Fruit fly (Drosophila melanogaster) whole organism, embryonic: ENCODE results near the gene CG7365.
A peak's percentile ranks its signal among the peaks of the same experiment; 100 is the strongest.

Source experiments
- Blimp-1 ChIP-seq: fragments of 200-800 bp; sonication (Bioruptor generic); optimal IDR thresholded peaks from 3 replicates; lab custom pipeline; 2018; ENCODE audit warnings: missing biosample characterization, missing genetic modification characterization, mild to moderate bottlenecking, moderate library complexity, missing genetic modification reagents
- CG1024 ChIP-seq: fragments of 200-800 bp; sonication (Bioruptor generic); IDR thresholded peaks from 2 replicates; pipeline ENCODE4 v1.3.6; 2022; ENCODE audit warnings: missing biosample characterization, missing genetic modification characterization
- CG13624 ChIP-seq: fragments of 200-800 bp; sonication (Bioruptor generic); optimal IDR thresholded peaks from 2 replicates; lab custom pipeline; 2016; ENCODE audit warnings: missing biosample characterization, missing genetic modification characterization
- CG13775 ChIP-seq: fragments of 200-800 bp; sonication (Bioruptor generic); optimal IDR thresholded peaks from 3 replicates; lab custom pipeline; 2017; ENCODE audit warnings: missing biosample characterization, mild to moderate bottlenecking, missing genetic modification characterization
- CG15011 ChIP-seq: fragments of 200-800 bp; sonication (Bioruptor generic); optimal IDR thresholded peaks from 3 replicates; lab custom pipeline; 2018; ENCODE audit warnings: missing biosample characterization, mild to moderate bottlenecking, missing genetic modification characterization
- CG16863 ChIP-seq: fragments of 200-800 bp; sonication (Bioruptor generic); optimal IDR thresholded peaks from 3 replicates; lab custom pipeline; 2016; ENCODE audit warnings: missing biosample characterization, missing genetic modification characterization
- CG18011 ChIP-seq: fragments of 200-800 bp; sonication (Bioruptor generic); optimal IDR thresholded peaks from 2 replicates; lab custom pipeline; 2017; ENCODE audit warnings: missing biosample characterization, missing genetic modification characterization, mild to moderate bottlenecking, moderate library complexity, missing genotype
- CG18262 ChIP-seq: fragments of 200-800 bp; optimal IDR thresholded peaks from 3 replicates; lab custom pipeline; 2019; ENCODE audit warnings: missing biosample characterization, mild to moderate bottlenecking, missing genetic modification characterization, moderate library complexity
- CG2199 ChIP-seq: fragments of 200-800 bp; sonication (Bioruptor generic); IDR thresholded peaks from 3 replicates; pipeline ENCODE4 v1.3.6; 2022; ENCODE audit warnings: missing biosample characterization, missing genetic modification characterization
- CG33557 ChIP-seq: fragments of 200-800 bp; sonication (Bioruptor generic); optimal IDR thresholded peaks from 2 replicates; lab custom pipeline; 2019; ENCODE audit warnings: missing biosample characterization, mild to moderate bottlenecking, missing genetic modification characterization, moderate library complexity
- CG4730 ChIP-seq: fragments of 200-800 bp; sonication (Bioruptor generic); IDR thresholded peaks from 2 replicates; pipeline ENCODE4 v1.3.6; 2022; ENCODE audit warnings: missing biosample characterization, missing genetic modification characterization
- CG9797 ChIP-seq: fragments of 200-800 bp; sonication (Bioruptor generic); optimal IDR thresholded peaks from 3 replicates; lab custom pipeline; 2018; ENCODE audit warnings: missing biosample characterization, mild to moderate bottlenecking, missing genetic modification characterization
- CTCF ChIP-seq: fragments of 200-800 bp; sonication (Bioruptor generic); optimal IDR thresholded peaks from 2 replicates; lab custom pipeline; 2017; ENCODE audit warnings: missing biosample characterization, mild to moderate bottlenecking, missing genetic modification characterization, moderate library complexity
- Deaf1 ChIP-seq: fragments of 200-800 bp; optimal IDR thresholded peaks from 3 replicates; lab custom pipeline; 2019; ENCODE audit warnings: missing biosample characterization, mild to moderate bottlenecking, missing genetic modification characterization, moderate library complexity
- Dll ChIP-seq: fragments of 200-800 bp; sonication (Bioruptor generic); IDR thresholded peaks from 4 replicates; pipeline ENCODE4 v1.3.6; 2022; ENCODE audit warnings: missing biosample characterization, missing genetic modification characterization; ENCODE audit not compliant: partially characterized antibody
- Doc2 ChIP-seq: fragments of 200-800 bp; sonication (Bioruptor generic); IDR thresholded peaks from 2 replicates; pipeline ENCODE4 v1.3.6; 2022; ENCODE audit warnings: missing biosample characterization, missing genetic modification characterization
- Fer1 ChIP-seq: fragments of 200-800 bp; sonication (Bioruptor generic); optimal IDR thresholded peaks from 2 replicates; lab custom pipeline; 2017; ENCODE audit warnings: missing biosample characterization, mild to moderate bottlenecking, missing genetic modification characterization
- GATAe ChIP-seq: fragments of 200-800 bp; sonication (Bioruptor generic); conservative IDR thresholded peaks from 2 replicates; pipeline ENCODE4 v1.3.6; 2022; ENCODE audit warnings: missing biosample characterization, missing genetic modification characterization
- HmgZ ChIP-seq: fragments of 200-800 bp; sonication (Bioruptor generic); optimal IDR thresholded peaks from 2 replicates; lab custom pipeline; 2018; ENCODE audit warnings: missing biosample characterization, mild to moderate bottlenecking, missing genetic modification characterization
- Lim3 ChIP-seq: fragments of 200-800 bp; sonication (Bioruptor generic); IDR thresholded peaks from 2 replicates; pipeline ENCODE4 v1.3.6; 2022; ENCODE audit warnings: missing biosample characterization, missing genetic modification characterization
- MESR4 ChIP-seq: fragments of 200-800 bp; sonication (Bioruptor generic); optimal IDR thresholded peaks from 2 replicates; lab custom pipeline; 2018; ENCODE audit warnings: missing biosample characterization, mild to moderate bottlenecking, missing genetic modification characterization, moderate library complexity
- NfI ChIP-seq: fragments of 200-800 bp; sonication (Bioruptor generic); optimal IDR thresholded peaks from 3 replicates; lab custom pipeline; 2018; ENCODE audit warnings: missing biosample characterization, mild to moderate bottlenecking, missing genetic modification characterization, moderate library complexity
- Side ChIP-seq: fragments of 200-800 bp; sonication (Bioruptor generic); optimal IDR thresholded peaks from 2 replicates; lab custom pipeline; 2016; ENCODE audit warnings: missing biosample characterization, missing genetic modification characterization
- Sry-β ChIP-seq: fragments of 200-800 bp; sonication (Bioruptor generic); optimal IDR thresholded peaks from 2 replicates; lab custom pipeline; 2018; ENCODE audit warnings: missing biosample characterization, mild to moderate bottlenecking, missing genetic modification characterization, moderate library complexity
- ap ChIP-seq: fragments of 200-800 bp; sonication (Bioruptor generic); IDR thresholded peaks from 2 replicates; pipeline ENCODE4 v1.3.6; 2022; ENCODE audit warnings: missing biosample characterization, missing genetic modification characterization
- crol ChIP-seq: fragments of 200-800 bp; sonication (Bioruptor generic); IDR thresholded peaks from 2 replicates; pipeline ENCODE4 v1.3.6; 2022; ENCODE audit warnings: missing biosample characterization, missing genetic modification characterization
- cwo ChIP-seq: fragments of 200-800 bp; sonication (Bioruptor generic); optimal IDR thresholded peaks from 3 replicates; lab custom pipeline; 2017; ENCODE audit warnings: missing biosample characterization, missing genetic modification characterization, mild to moderate bottlenecking, moderate library complexity, missing genetic modification reagents
- ftz-f1 ChIP-seq: fragments of 200-800 bp; sonication (Bioruptor generic); optimal IDR thresholded peaks from 2 replicates; lab custom pipeline; 2016; ENCODE audit warnings: missing biosample characterization, missing genetic modification characterization
- gcm2 ChIP-seq: fragments of 200-800 bp; sonication (Bioruptor generic); optimal IDR thresholded peaks from 2 replicates; lab custom pipeline; 2016; ENCODE audit warnings: missing biosample characterization, missing genetic modification characterization
- ham ChIP-seq: fragments of 200-800 bp; sonication (Bioruptor generic); IDR thresholded peaks from 2 replicates; pipeline ENCODE4 v1.3.6; 2022; ENCODE audit warnings: missing biosample characterization, missing genetic modification characterization
- kni ChIP-seq: fragments of 200-800 bp; sonication (Bioruptor generic); optimal IDR thresholded peaks from 3 replicates; lab custom pipeline; 2017; ENCODE audit warnings: mild to moderate bottlenecking, missing biosample characterization, missing genetic modification reagents, missing genetic modification characterization
- nmo ChIP-seq: fragments of 200-800 bp; sonication (Bioruptor generic); optimal IDR thresholded peaks from 2 replicates; lab custom pipeline; 2018; ENCODE audit warnings: missing biosample characterization, mild to moderate bottlenecking, missing genetic modification characterization, moderate library complexity
- p53 ChIP-seq: fragments of 200-800 bp; sonication (Bioruptor generic); optimal IDR thresholded peaks from 2 replicates; lab custom pipeline; 2016; ENCODE audit warnings: missing biosample characterization, missing genetic modification characterization
- ro ChIP-seq: fragments of 200-800 bp; sonication (Bioruptor generic); IDR thresholded peaks from 2 replicates; pipeline ENCODE4 v1.3.6; 2022; ENCODE audit warnings: missing biosample characterization, missing genetic modification characterization
- sens ChIP-seq: fragments of 200-800 bp; sonication (Bioruptor generic); peaks from one replicate; lab custom pipeline; 2016; ENCODE audit warnings: missing biosample characterization, missing genetic modification characterization
- sens-2 ChIP-seq: fragments of 200-800 bp; sonication (Bioruptor generic); IDR thresholded peaks from 2 replicates; pipeline ENCODE4 v1.3.6; 2022; ENCODE audit warnings: missing biosample characterization, missing genetic modification characterization
- sr ChIP-seq: fragments of 200-800 bp; sonication (Bioruptor generic); IDR thresholded peaks from 3 replicates; pipeline ENCODE4 v1.3.6; 2022; ENCODE audit warnings: missing biosample characterization, missing genetic modification characterization
- tll ChIP-seq, 2 experiments: fragments of 200-800 bp in 1 of 2; fragments of >200 bp in 1 of 2; sonication (Bioruptor generic) in 1 of 2; optimal IDR thresholded peaks; 2 replicates each; lab custom pipeline; 2017 to 2019; ENCODE audit warnings: missing biosample characterization in 2 of 2, missing genetic modification characterization in 2 of 2, mild to moderate bottlenecking in 1 of 2, moderate library complexity in 1 of 2
- tna ChIP-seq: fragments of 200-800 bp; sonication (Bioruptor generic); IDR thresholded peaks from 2 replicates; pipeline ENCODE4 v1.3.6; 2022; ENCODE audit warnings: missing biosample characterization, missing genetic modification characterization; ENCODE audit not compliant: partially characterized antibody
- vnd ChIP-seq: fragments of 200-800 bp; sonication (Bioruptor generic); IDR thresholded peaks from 3 replicates; pipeline ENCODE4 v1.3.6; 2022; ENCODE audit warnings: missing biosample characterization, missing genetic modification characterization; ENCODE audit not compliant: partially characterized antibody
- wdn ChIP-seq: fragments of 200-800 bp; sonication (Bioruptor generic); IDR thresholded peaks from 2 replicates; pipeline ENCODE4 v1.3.6; 2022; ENCODE audit warnings: missing biosample characterization, missing genetic modification characterization
- wor ChIP-seq: fragments of 200-800 bp; sonication (Bioruptor generic); IDR thresholded peaks from 2 replicates; pipeline ENCODE4 v1.3.6; 2022; ENCODE audit warnings: missing biosample characterization, missing genetic modification characterization
- zen ChIP-seq: fragments of 200-800 bp; sonication (Bioruptor generic); optimal IDR thresholded peaks from 3 replicates; lab custom pipeline; 2018; ENCODE audit warnings: missing biosample characterization, mild to moderate bottlenecking, missing genetic modification characterization, moderate library complexity

Gene CG7365

DNA sequence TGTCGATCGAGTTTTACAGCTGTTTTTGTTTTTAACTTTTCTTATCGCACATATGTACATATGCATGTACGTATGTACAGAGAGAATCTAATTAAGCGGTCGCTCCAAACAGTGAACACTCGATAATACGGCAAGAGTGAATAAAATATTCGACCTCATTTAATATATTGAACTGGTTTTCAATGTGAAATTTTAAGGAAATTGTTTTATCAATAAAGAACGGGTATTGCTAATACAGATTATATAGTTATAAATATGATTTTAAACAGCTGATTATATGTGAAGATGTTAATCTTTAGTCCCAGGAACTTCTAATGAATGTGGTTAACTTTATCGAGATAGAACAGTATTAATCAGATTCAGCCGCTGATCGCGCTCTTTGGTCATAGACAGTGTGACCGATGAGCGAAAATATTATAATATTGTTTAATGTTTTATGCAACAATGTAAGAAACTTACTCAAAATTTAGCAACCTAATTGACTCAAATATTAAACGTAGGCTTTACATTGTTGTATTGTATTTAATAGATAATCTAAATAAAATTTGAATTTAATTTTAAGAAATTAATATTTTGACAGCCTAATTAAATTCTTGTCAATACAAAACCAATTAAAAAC is 13.5 kb upstream of the CG7365 start, which contains the start of gene CG7328 (continued):
- TF ChIP-seq Blimp-1 (GFP tag; lab: Kevin White, UChicago), result no peak
- TF ChIP-seq CG16863 (GFP tag; lab: Kevin White, UChicago), result no peak
- no peak for TF ChIP-seq Fer1 (GFP tag; lab: Kevin White, UChicago)
- TF ChIP-seq CG2199 (GFP tag; lab: Robert Waterston, UW), result no peak
- TF ChIP-seq CTCF (GFP tag; lab: Kevin White, UChicago), result no peak
- TF ChIP-seq ro (GFP tag; lab: Robert Waterston, UW), result no peak
- TF ChIP-seq NfI (GFP tag; lab: Kevin White, UChicago), result peak; percentile 53
- TF ChIP-seq wdn (GFP tag; lab: Robert Waterston, UW), result no peak

DNA sequence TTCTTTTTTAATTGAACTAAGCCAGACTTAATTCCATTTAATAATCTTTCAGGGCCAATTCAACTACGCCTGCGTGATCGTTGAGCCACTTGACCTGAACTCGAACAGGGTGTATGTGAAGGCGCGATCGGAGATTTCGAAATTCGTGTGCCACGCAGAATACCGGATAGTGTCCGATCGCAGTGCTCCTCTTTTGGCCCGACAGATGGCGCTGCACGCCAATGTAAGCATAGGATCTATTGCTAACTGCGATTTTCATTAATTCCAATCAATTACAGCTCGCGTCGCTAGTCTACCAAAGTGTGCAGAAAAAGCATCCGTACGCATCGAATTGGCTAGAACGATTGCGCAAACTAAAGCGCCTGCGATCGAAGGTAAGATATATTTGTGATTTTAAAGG is 11.1 kb upstream of the CG7365 start:
- no peak for TF ChIP-seq CG15011 (GFP tag; lab: Kevin White, UChicago)
- TF ChIP-seq vnd, result no peak
- peak; percentile 77 for TF ChIP-seq CTCF (GFP tag; lab: Kevin White, UChicago)
- TF ChIP-seq Sry-β (GFP tag; lab: Kevin White, UChicago), result no peak

- TF ChIP-seq HmgZ (tag; lab: Kevin White, UChicago), result no peak
- no peak for TF ChIP-seq CG1024 (GFP tag; lab: Robert Waterston, UW)
- TF ChIP-seq CG18011 (GFP tag; lab: Kevin White, UChicago), result no peak
- no peak for TF ChIP-seq ro (GFP tag; lab: Robert Waterston, UW)
- no peak for TF ChIP-seq ftz-f1 (GFP tag; lab: Kevin White, UChicago)
- TF ChIP-seq sens-2 (GFP tag; lab: Robert Waterston, UW), result no peak
- TF ChIP-seq p53 (GFP tag; lab: Kevin White, UChicago), result no peak
- no peak for TF ChIP-seq wor (GFP tag; lab: Robert Waterston, UW)
- TF ChIP-seq CG2199 (GFP tag; lab: Robert Waterston, UW), result no peak
- TF ChIP-seq, all 482 proteins: peak for 0
These were observed 6.0 kb upstream of the CG7365 start, which contains the start of gene CG7335 for dm6 chr3L:20133168-20133567. TSS of gene CG7335 (minus strand) at chr3L:20133268.

DNA sequence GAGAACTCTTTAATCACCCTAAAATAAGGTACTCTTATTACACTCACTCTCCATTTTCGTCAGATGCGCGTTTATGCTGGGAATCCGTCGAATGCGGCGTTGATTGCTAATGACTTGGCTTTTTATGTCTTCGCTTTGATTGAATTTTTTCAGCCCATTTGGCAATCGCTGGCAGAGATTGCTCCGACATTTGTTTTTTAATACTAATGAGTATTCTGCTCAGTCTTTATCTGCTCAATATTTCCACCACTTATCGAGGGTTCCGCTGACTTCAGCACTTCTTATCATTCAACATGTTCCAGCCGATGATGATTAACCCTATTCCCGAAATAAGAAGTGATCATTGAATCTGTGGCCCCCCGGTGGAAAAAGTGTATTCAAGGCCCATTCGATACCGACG is 4.5 kb upstream of the CG7365 start, which contains the start of gene obst-J:
obst-J (minus strand) TSS at position 101 of the 400 bp plus-strand sequence.
- TF ChIP-seq kni (GFP tag; lab: Kevin White, UChicago) (no peak), GATAe (GFP tag; lab: Robert Waterston, UW) (no peak), tna (GFP tag; lab: Robert Waterston, UW) (no peak), CG13624 (GFP tag; lab: Kevin White, UChicago) (no peak), Lim3 (no peak), CG4730 (GFP tag; lab: Robert Waterston, UW) (no peak), CG13775 (no peak), CG9797 (GFP tag; lab: Kevin White, UChicago) (no peak), zen (tag; lab: Kevin White, UChicago) (no peak)

- TF ChIP-seq Doc2 (GFP tag; lab: Robert Waterston, UW) (no peak), nmo (GFP tag; lab: Kevin White, UChicago) (no peak), MESR4 (GFP tag; lab: Kevin White, UChicago) (peak; percentile 63), gcm2 (GFP tag; lab: Kevin White, UChicago) (no peak), Side (GFP tag; lab: Kevin White, UChicago) (no peak), CG18262 (tag; lab: Kevin White, UChicago) (no peak), tll (GFP tag; optimal IDR thresholded peaks at IDR 0.05; lab: Kevin White, UChicago) (peak in 1 of 2 experiments; percentile 66), cwo (no peak), CG18011 (GFP tag; lab: Kevin White, UChicago) (no peak), CG33557 (GFP tag; lab: Kevin White, UChicago) (no peak), Deaf1 (no peak), Dll (GFP tag; lab: Robert Waterston, UW) (0 out of 4 replicates have a peak, but pooled peaks have one; percentile 31), crol (no peak), ham (no peak), sr (GFP tag; lab: Robert Waterston, UW) (no peak), ap (GFP tag; lab: Robert Waterston, UW) (no peak), sens (GFP tag; lab: Kevin White, UChicago) (no peak), zen (tag; lab: Kevin White, UChicago) (no peak)
These were observed 1.9 kb upstream of the CG7365 start, which contains the start of gene gig for dm6 chr3L:20129032-20129431. TSS of gene gig (plus strand) at chr3L:20129181.
